Worm (Caenorhabditis elegans) whole organism, late embryonic: Measurements from ENCODE around the gene F19H6.6.

ENCODE experiments used
- K09A11.1 ChIP-seq: sonication (generic microtip); optimal IDR thresholded peaks from 2 replicates; lab custom pipeline; 2017; ENCODE audit warnings: antibody characterized with exemption, mild to moderate bottlenecking, missing genetic modification characterization, missing compliant biosample characterization; ENCODE audit not compliant: insufficient read depth
- ceh-31 ChIP-seq: sonication (generic microtip); optimal IDR thresholded peaks from 2 replicates; lab custom pipeline; 2016; ENCODE audit warnings: missing genetic modification characterization, missing compliant biosample characterization
- dmd-4 ChIP-seq: sonication (generic microtip); optimal IDR thresholded peaks from 2 replicates; lab custom pipeline; 2016; ENCODE audit warnings: borderline replicate concordance, missing genetic modification characterization, missing compliant biosample characterization
- hlh-30 ChIP-seq: sonication (generic microtip); optimal IDR thresholded peaks from 2 replicates; lab custom pipeline; 2017; ENCODE audit warnings: antibody characterized with exemption, missing genetic modification characterization, missing compliant biosample characterization; ENCODE audit not compliant: insufficient read depth
- pha-4 ChIP-seq: fragments of 150-350 bp; optimal IDR thresholded peaks from 2 replicates; lab custom pipeline; 2018; ENCODE audit warnings: missing biosample characterization, missing genetic modification reagents, missing genetic modification characterization
- tbx-2 ChIP-seq: sonication (generic microtip); optimal IDR thresholded peaks from 2 replicates; lab custom pipeline; 2016; ENCODE audit warnings: missing genetic modification characterization, missing compliant biosample characterization

ce11 chrX:12350207-12350606 is 10.4 kb upstream of the F19H6.6 start, which contains the start of gene F42F12.3:
- TF ChIP-seq ceh-31 (tag; lab: Kevin White, UChicago) (no peak), tbx-2 (tag; lab: Kevin White, UChicago) (no peak), K09A11.1 (tag; lab: Kevin White, UChicago) (no peak), pha-4 (tag; lab: Kevin White, UChicago) (no peak), hlh-30 (tag; lab: Kevin White, UChicago) (no peak), dmd-4 (tag; lab: Kevin White, UChicago) (no peak)
